Worm (Caenorhabditis elegans) whole organism, L4 larva: ENCODE data around the gene bet-2.

Source experiments
- D1046.2 ChIP-seq: fragments of 200-800 bp; sonication (Bioruptor generic); IDR thresholded peaks from 2 replicates; pipeline ENCODE4 v1.3.6; 2022; ENCODE audit warnings: missing genetic modification characterization, missing compliant biosample characterization
- F26F4.8 ChIP-seq: fragments of 200-800 bp; sonication (Bioruptor generic); conservative IDR thresholded peaks from 2 replicates; pipeline ENCODE4 v1.3.6; 2022; ENCODE audit warnings: missing genetic modification characterization, missing compliant biosample characterization
- T26A8.4 ChIP-seq: fragments of 200-800 bp; sonication (Bioruptor generic); IDR thresholded peaks from 2 replicates; pipeline ENCODE4 v1.3.6; 2022; ENCODE audit warnings: missing genetic modification characterization, missing compliant biosample characterization
- Y48G9A.11 ChIP-seq: fragments of 200-800 bp; sonication (Bioruptor generic); IDR thresholded peaks from 2 replicates; pipeline ENCODE4 v1.3.6; 2022; ENCODE audit warnings: missing genetic modification reagents, missing genetic modification characterization, missing compliant biosample characterization
- aha-1 ChIP-seq: fragments of 150-350 bp; peaks from one replicate; lab custom pipeline; 2014; ENCODE audit warnings: missing biosample characterization, missing genetic modification characterization
- ceh-28 ChIP-seq: fragments of 150-350 bp; optimal IDR thresholded peaks from 2 replicates; lab custom pipeline; 2014; ENCODE audit warnings: missing biosample characterization, missing genetic modification reagents, missing genetic modification characterization
- ceh-32 ChIP-seq: sonication (generic microtip); optimal IDR thresholded peaks from 2 replicates; lab custom pipeline; 2016; ENCODE audit warnings: mild to moderate bottlenecking, missing genetic modification characterization, missing compliant biosample characterization; ENCODE audit not compliant: poor library complexity
- ceh-44 ChIP-seq: fragments of 200-800 bp; sonication (Bioruptor generic); IDR thresholded peaks from 2 replicates; pipeline ENCODE4 v1.3.6; 2022; ENCODE audit warnings: missing genetic modification reagents, missing genetic modification characterization, missing compliant biosample characterization
- daf-12 ChIP-seq: fragments of 150-350 bp; optimal IDR thresholded peaks from 2 replicates; lab custom pipeline; 2014; ENCODE audit warnings: missing biosample characterization, missing genetic modification reagents, missing genetic modification characterization
- daf-16 ChIP-seq, 3 experiments: sonication (generic microtip); optimal IDR thresholded peaks; 2 replicates each; lab custom pipeline; 2016 to 2017; ENCODE audit warnings: missing genetic modification characterization in 3 of 3, missing genetic modification reagents in 3 of 3, mild to moderate bottlenecking in 2 of 3, missing compliant biosample characterization in 2 of 3, missing biosample characterization in 1 of 3, moderate library complexity in 1 of 3
- daf-19 ChIP-seq: fragments of 200-800 bp; sonication (Bioruptor generic); conservative IDR thresholded peaks from 2 replicates; pipeline ENCODE4 v1.3.6; 2022; ENCODE audit warnings: missing genetic modification characterization, missing compliant biosample characterization
- daf-8 ChIP-seq: fragments of 200-800 bp; sonication (Bioruptor generic); IDR thresholded peaks from 2 replicates; pipeline ENCODE4 v1.3.6; 2022; ENCODE audit warnings: missing genetic modification characterization, missing compliant biosample characterization
- dmd-6 ChIP-seq: fragments of 200-800 bp; sonication (Bioruptor generic); IDR thresholded peaks from 2 replicates; pipeline ENCODE4 v1.3.6; 2022; ENCODE audit warnings: missing genetic modification reagents, missing genetic modification characterization, missing compliant biosample characterization
- duxl-1 ChIP-seq: sonication (generic microtip); optimal IDR thresholded peaks from 2 replicates; lab custom pipeline; 2016; ENCODE audit warnings: mild to moderate bottlenecking, missing genetic modification characterization, moderate library complexity, missing compliant biosample characterization; ENCODE audit not compliant: poor library complexity
- dve-1 ChIP-seq: sonication (generic microtip); optimal IDR thresholded peaks from 2 replicates; lab custom pipeline; 2017; ENCODE audit warnings: antibody characterized with exemption, mild to moderate bottlenecking, missing genetic modification characterization, missing compliant biosample characterization; ENCODE audit not compliant: insufficient read depth
- fos-1 ChIP-seq: fragments of 150-350 bp; optimal IDR thresholded peaks from 2 replicates; lab custom pipeline; 2014; ENCODE audit warnings: missing biosample characterization, missing genetic modification characterization
- hlh-11 ChIP-seq: fragments of 200-800 bp; sonication (Bioruptor generic); optimal IDR thresholded peaks from 2 replicates; lab custom pipeline; 2018; ENCODE audit warnings: mild to moderate bottlenecking, missing genetic modification characterization, missing compliant biosample characterization
- hmg-1.1 ChIP-seq: fragments of 200-800 bp; sonication (Bioruptor generic); IDR thresholded peaks from 2 replicates; pipeline ENCODE4 v1.3.6; 2022; ENCODE audit warnings: missing genetic modification reagents, missing genetic modification characterization, missing compliant biosample characterization
- lin-13 ChIP-seq: fragments of 150-350 bp; optimal IDR thresholded peaks from 2 replicates; lab custom pipeline; 2014; ENCODE audit warnings: missing biosample characterization, missing genetic modification reagents, missing genetic modification characterization
- lin-38 ChIP-seq: fragments of 200-800 bp; sonication (Bioruptor generic); IDR thresholded peaks from 2 replicates; pipeline ENCODE4 v1.3.6; 2022; ENCODE audit warnings: missing genetic modification reagents, missing genetic modification characterization, missing compliant biosample characterization
- lsy-2 ChIP-seq, 2 experiments: fragments of 150-350 bp in 1 of 2; sonication (generic microtip) in 1 of 2; optimal IDR thresholded peaks; 2 replicates each; lab custom pipeline; 2014 to 2017; ENCODE audit warnings: missing biosample characterization in 2 of 2, missing genetic modification characterization in 2 of 2
- madf-5 ChIP-seq, 2 experiments: fragments of 200-800 bp; sonication (Bioruptor generic); IDR thresholded peaks; 2 replicates each; pipeline ENCODE4 v1.3.6; 2022; ENCODE audit warnings: missing compliant biosample characterization in 2 of 2, missing genetic modification characterization in 2 of 2
- mdl-1 ChIP-seq, 2 experiments: fragments of 150-350 bp in 1 of 2; sonication (generic microtip) in 1 of 2; optimal IDR thresholded peaks; 2 replicates each; lab custom pipeline; 2014 to 2017; ENCODE audit warnings: missing biosample characterization in 2 of 2, missing genetic modification characterization in 2 of 2
- mdt-29 ChIP-seq: fragments of 200-800 bp; sonication (Bioruptor generic); IDR thresholded peaks from 2 replicates; pipeline ENCODE4 v1.3.6; 2022; ENCODE audit warnings: missing genetic modification reagents, missing genetic modification characterization, missing compliant biosample characterization
- mes-2 ChIP-seq: sonication (generic microtip); optimal IDR thresholded peaks from 2 replicates; lab custom pipeline; 2016; ENCODE audit warnings: missing genotype, mild to moderate bottlenecking, missing genetic modification characterization, missing compliant biosample characterization; ENCODE audit not compliant: poor library complexity, severe bottlenecking
- mxl-2 ChIP-seq: fragments of 200-800 bp; sonication (Bioruptor generic); conservative IDR thresholded peaks from 2 replicates; pipeline ENCODE4 v1.3.6; 2022; ENCODE audit warnings: missing genetic modification reagents, missing genetic modification characterization, missing compliant biosample characterization
- mxl-3 ChIP-seq: fragments of 200-800 bp; sonication (Bioruptor generic); optimal IDR thresholded peaks from 2 replicates; lab custom pipeline; 2018; ENCODE audit warnings: mild to moderate bottlenecking, missing genetic modification characterization, missing compliant biosample characterization
- nhr-11 ChIP-seq: fragments of 150-350 bp; optimal IDR thresholded peaks from 2 replicates; lab custom pipeline; 2014; ENCODE audit warnings: missing biosample characterization, missing genetic modification characterization
- nhr-237 ChIP-seq: sonication (generic microtip); optimal IDR thresholded peaks from 2 replicates; lab custom pipeline; 2017; ENCODE audit warnings: missing biosample characterization, missing genetic modification characterization
- nhr-28 ChIP-seq: fragments of 150-350 bp; optimal IDR thresholded peaks from 2 replicates; lab custom pipeline; 2014; ENCODE audit warnings: missing biosample characterization, missing genetic modification characterization
- nhr-42 ChIP-seq: fragments of 200-800 bp; sonication (Bioruptor generic); IDR thresholded peaks from 2 replicates; pipeline ENCODE4 v1.3.6; 2022; ENCODE audit warnings: missing genetic modification characterization, missing compliant biosample characterization
- nhr-6 ChIP-seq: fragments of 150-350 bp; optimal IDR thresholded peaks from 2 replicates; lab custom pipeline; 2014; ENCODE audit warnings: missing biosample characterization, missing genetic modification characterization
- nhr-77 ChIP-seq: fragments of 150-350 bp; optimal IDR thresholded peaks from 2 replicates; lab custom pipeline; 2014; ENCODE audit warnings: missing biosample characterization, missing genetic modification characterization
- pha-4 ChIP-seq, 2 experiments: fragments of 150-350 bp in 1 of 2; fragments of 200-800 bp in 1 of 2; sonication (Bioruptor generic) in 1 of 2; IDR thresholded peaks in 1 of 2; optimal IDR thresholded peaks in 1 of 2; 2 replicates each; pipeline versions ENCODE4 v1.3.6 to Lab custom; 2014 to 2022; ENCODE audit warnings: missing genetic modification characterization in 2 of 2, missing genetic modification reagents in 2 of 2, missing biosample characterization in 1 of 2, missing compliant biosample characterization in 1 of 2
- rbr-2 ChIP-seq: sonication (generic microtip); optimal IDR thresholded peaks from 2 replicates; lab custom pipeline; 2016; ENCODE audit warnings: missing genotype, missing genetic modification characterization, missing compliant biosample characterization
- saeg-2 ChIP-seq: fragments of 200-800 bp; sonication (Bioruptor generic); IDR thresholded peaks from 2 replicates; pipeline ENCODE4 v1.3.6; 2022; ENCODE audit warnings: missing genetic modification reagents, missing genetic modification characterization, missing compliant biosample characterization
- skn-1 ChIP-seq: fragments of 150-350 bp; optimal IDR thresholded peaks from 2 replicates; lab custom pipeline; 2014; ENCODE audit warnings: missing biosample characterization, missing genetic modification characterization
- snpc-1.2 ChIP-seq: fragments of 200-800 bp; sonication (Bioruptor generic); IDR thresholded peaks from 2 replicates; pipeline ENCODE4 v1.3.6; 2022; ENCODE audit warnings: missing genetic modification reagents, missing genetic modification characterization, missing compliant biosample characterization
- tra-1 ChIP-seq: fragments of 200-800 bp; sonication (Bioruptor generic); IDR thresholded peaks from 2 replicates; pipeline ENCODE4 v1.3.6; 2022; ENCODE audit warnings: missing genetic modification reagents, missing genetic modification characterization, missing compliant biosample characterization
- unc-62 ChIP-seq, 3 experiments: fragments of 150-350 bp in 1 of 3; sonication (generic microtip); optimal IDR thresholded peaks in 2 of 3; peaks in 1 of 3; 1 replicate in 1 of 3; 2 replicates in 2 of 3; lab custom pipeline; 2014 to 2017; ENCODE audit warnings: missing biosample characterization in 3 of 3, missing genetic modification characterization in 3 of 3, missing genetic modification reagents in 3 of 3, missing genotype in 1 of 3
- zag-1 ChIP-seq: fragments of 150-350 bp; optimal IDR thresholded peaks from 2 replicates; lab custom pipeline; 2014; ENCODE audit warnings: missing biosample characterization, missing genetic modification characterization
- zfp-2 ChIP-seq: sonication (generic microtip); optimal IDR thresholded peaks from 2 replicates; lab custom pipeline; 2016; ENCODE audit warnings: mild to moderate bottlenecking, missing genetic modification characterization, missing compliant biosample characterization
- ztf-11 ChIP-seq: fragments of 150-350 bp; optimal IDR thresholded peaks from 2 replicates; lab custom pipeline; 2014; ENCODE audit warnings: missing biosample characterization, missing genetic modification characterization
- ztf-7 ChIP-seq: fragments of 150-350 bp; optimal IDR thresholded peaks from 2 replicates; lab custom pipeline; 2014; ENCODE audit warnings: missing biosample characterization, missing genetic modification characterization

The bet-2 gene

ce11 chrX:10569185-10569584 is at the start of gene bet-2:
TSS of gene bet-2 (plus strand) at chrX:10569273.
- TF ChIP-seq duxl-1 (tag; lab: Kevin White, UChicago) (no peak), mdt-29 (no peak), mxl-2 (GFP tag; lab: Robert Waterston, UW) (no peak), unc-62 (GFP tag; optimal IDR thresholded peaks at IDR 0.05 in 1 of 2; lab: Kevin White, UChicago) (peak in 1 of 2 experiments; percentile 97), unc-62 (tag; optimal IDR thresholded peaks at IDR 0.05; lab: Kevin White, UChicago) (no peak), nhr-6 (tag; lab: Kevin White, UChicago) (no peak), T26A8.4 (no peak), fos-1 (tag; lab: Kevin White, UChicago) (no peak), daf-12 (tag; lab: Kevin White, UChicago) (no peak)

- TF ChIP-seq ceh-28 (no peak), zag-1 (tag; lab: Kevin White, UChicago) (no peak), nhr-28 (tag; lab: Kevin White, UChicago) (no peak), ceh-32 (tag; lab: Kevin White, UChicago) (no peak), daf-16 (GFP tag; optimal IDR thresholded peaks at IDR 0.05; lab: Kevin White, UChicago) (no peak), daf-16 (tag; optimal IDR thresholded peaks at IDR 0.05; lab: Kevin White, UChicago) (no peak), aha-1 (no peak), Y48G9A.11 (GFP tag; lab: Robert Waterston, UW) (no peak), daf-8 (GFP tag; lab: Robert Waterston, UW) (no peak), pha-4 (GFP tag; IDR thresholded peaks at IDR 0.05; lab: Robert Waterston, UW) (no peak), pha-4 (tag; optimal IDR thresholded peaks at IDR 0.05; lab: Kevin White, UChicago) (no peak), dve-1 (tag; lab: Kevin White, UChicago) (no peak), lin-38 (no peak), daf-19 (GFP tag; lab: Robert Waterston, UW) (no peak), ztf-7 (no peak), hmg-1.1 (GFP tag; lab: Robert Waterston, UW) (no peak)
- TF ChIP-seq, all 104 proteins: peak for 0
Observed at ce11 chrX:10520185-10520584, 48.9 kb upstream of the bet-2 start.

ce11 chrX:10521313-10521712 is 47.8 kb upstream of the bet-2 start, which contains the start of gene F14F3.4:
TSS of gene F14F3.4 (minus strand) at chrX:10521413.
- no peak for TF ChIP-seq F26F4.8 (GFP tag; lab: Robert Waterston, UW)
- peak in 1 of 2 experiments; percentile 24 for TF ChIP-seq unc-62 (GFP tag; optimal IDR thresholded peaks at IDR 0.05 in 1 of 2; lab: Kevin White, UChicago)
- no peak for TF ChIP-seq unc-62 (tag; optimal IDR thresholded peaks at IDR 0.05; lab: Kevin White, UChicago)
- TF ChIP-seq, all 104 proteins: peak for 1

- no peak for TF ChIP-seq zfp-2 (tag; lab: Kevin White, UChicago)
- TF ChIP-seq saeg-2 (GFP tag; lab: Robert Waterston, UW), result no peak
- TF ChIP-seq nhr-11, result peak; percentile 9
- no peak for TF ChIP-seq madf-5 (GFP tag; IDR thresholded peaks at IDR 0.05; lab: Robert Waterston, UW)
- TF ChIP-seq nhr-237, result no peak
- TF ChIP-seq D1046.2 (GFP tag; lab: Robert Waterston, UW), result no peak
- TF ChIP-seq tra-1 (GFP tag; lab: Robert Waterston, UW), result 0 out of 2 replicates have a peak, but pooled peaks have one; percentile 32
- TF ChIP-seq nhr-42 (GFP tag; lab: Robert Waterston, UW), result 0 out of 2 replicates have a peak, but pooled peaks have one; percentile 32
- no peak for TF ChIP-seq zag-1 (tag; lab: Kevin White, UChicago)
- TF ChIP-seq hmg-1.1 (GFP tag; lab: Robert Waterston, UW), result peak; percentile 74
- no peak for TF ChIP-seq skn-1
- TF ChIP-seq snpc-1.2 (GFP tag; lab: Robert Waterston, UW), result no peak
- no peak for TF ChIP-seq daf-16 (GFP tag; optimal IDR thresholded peaks at IDR 0.05; lab: Kevin White, UChicago)
- peak; percentile 38 for TF ChIP-seq daf-16 (tag; optimal IDR thresholded peaks at IDR 0.05; lab: Kevin White, UChicago)
- peak; percentile 58 for TF ChIP-seq rbr-2 (tag; lab: Kevin White, UChicago)
- peak; percentile 57 for TF ChIP-seq lin-13 (GFP tag; lab: Kevin White, UChicago)
- TF ChIP-seq mdl-1 (tag; optimal IDR thresholded peaks at IDR 0.05; lab: Kevin White, UChicago), result peak in 1 of 2 experiments; percentile 53
- TF ChIP-seq mes-2, result peak; percentile 73
- TF ChIP-seq lsy-2 (tag; optimal IDR thresholded peaks at IDR 0.05; lab: Kevin White, UChicago), result peak in 1 of 2 experiments; percentile 65
- TF ChIP-seq dmd-6 (GFP tag; lab: Robert Waterston, UW), result peak; percentile 45
- TF ChIP-seq ztf-11, result no peak
- TF ChIP-seq nhr-77, result no peak
- TF ChIP-seq aha-1, result peak; percentile 95
- peak; percentile 77 for TF ChIP-seq hlh-11
- TF ChIP-seq ceh-44 (GFP tag; lab: Robert Waterston, UW), result no peak
- peak; percentile 86 for TF ChIP-seq mxl-3 (GFP tag; lab: Kevin White, UChicago)
Observed at ce11 chrX:10524483-10524948, 44.6 kb upstream of the bet-2 start, which contains the start of the genes mboa-7 and git-1. TSS of gene mboa-7 (minus strand) at chrX:10524565. TSS of gene git-1 (plus strand) at chrX:10524898.
